Fruit fly (Drosophila melanogaster): Measurements from ENCODE around the gene CG17292.
A peak's percentile ranks its signal among the peaks of the same experiment; 100 is the strongest.

CG17292 gene

dm6 chr2L:8362273-8362954 is 7.8 kb upstream of the CG17292 start, which contains the start of gene CG7627 (continued):
- TF ChIP-seq pros (GFP tag; optimal IDR thresholded peaks at IDR 0.05) (no peak), Atf6 (GFP tag; IDR thresholded peaks at IDR 0.05) (peak; percentile 85), CG10654 (GFP tag; optimal IDR thresholded peaks at IDR 0.05) (peak; percentile 50), Gug (GFP tag; IDR thresholded peaks at IDR 0.05) (peak; percentile 86), CG11504 (tag; optimal IDR thresholded peaks at IDR 0.05) (peak; percentile 71), Drgx (GFP tag; IDR thresholded peaks at IDR 0.05) (peak; percentile 76), maf-S (GFP tag; optimal IDR thresholded peaks at IDR 0.05) (peak; percentile 43), H15 (GFP tag; IDR thresholded peaks at IDR 0.05) (no peak; the same call in 2 of the 3 replicates), bigmax (GFP tag; optimal IDR thresholded peaks at IDR 0.05) (no peak), Eip74EF (GFP tag; optimal IDR thresholded peaks at IDR 0.05) (peak in 1 of 2 experiments; percentile 41), zen (tag; optimal IDR thresholded peaks at IDR 0.05) (peak; percentile 11), gsb (GFP tag; IDR thresholded peaks at IDR 0.05) (peak; percentile 43; the same call in 1 of the 2 replicates), en (GFP tag; optimal IDR thresholded peaks at IDR 0.05) (no peak), gfzf (GFP tag; optimal IDR thresholded peaks at IDR 0.05) (no peak), croc (GFP tag; conservative IDR thresholded peaks at IDR 0.05) (peak; percentile 69), Sry-δ (GFP tag; optimal IDR thresholded peaks at IDR 0.05) (peak; percentile 48), Lpt (GFP tag; optimal IDR thresholded peaks at IDR 0.05) (no peak), odd (GFP tag; optimal IDR thresholded peaks at IDR 0.05) (peak; percentile 51), CG17385 (GFP tag; optimal IDR thresholded peaks at IDR 0.05) (peak; percentile 68), stwl (tag; optimal IDR thresholded peaks at IDR 0.05) (no peak), CG3163 (GFP tag; optimal IDR thresholded peaks at IDR 0.05) (peak; percentile 40), CG2116 (GFP tag; optimal IDR thresholded peaks at IDR 0.05) (peak; percentile 17), CG18599 (GFP tag; optimal IDR thresholded peaks at IDR 0.05) (peak; percentile 94), disco-r (GFP tag; optimal IDR thresholded peaks at IDR 0.05) (peak; percentile 74), CG43689 (GFP tag; IDR thresholded peaks at IDR 0.05) (no peak), fd102C (GFP tag; optimal IDR thresholded peaks at IDR 0.05) (no peak), HLH4C (GFP tag; IDR thresholded peaks at IDR 0.05; ENCODE audit: partially characterized antibody) (no peak), Optix (GFP tag; IDR thresholded peaks at IDR 0.05) (peak; percentile 64; the same call in 1 of the 3 replicates), CG10209 (GFP tag; optimal IDR thresholded peaks at IDR 0.05) (peak; percentile 79), CG3995 (GFP tag; optimal IDR thresholded peaks at IDR 0.05) (peak; percentile 7), dati (GFP tag; IDR thresholded peaks at IDR 0.05) (peak; percentile 61; the same call in 1 of the 2 replicates), CG17328 (GFP tag; IDR thresholded peaks at IDR 0.05) (peak; percentile 80), sna (GFP tag; IDR thresholded peaks at IDR 0.05; ENCODE audit: partially characterized antibody) (no peak), CG13123 (GFP tag; optimal IDR thresholded peaks at IDR 0.05) (no peak), lilli (GFP tag; optimal IDR thresholded peaks at IDR 0.05) (peak; percentile 89), vnd (GFP tag; IDR thresholded peaks at IDR 0.05; ENCODE audit: partially characterized antibody) (no peak), Awh (GFP tag; IDR thresholded peaks at IDR 0.05) (peak; percentile 67; the same call in 1 of the 2 replicates), crol (GFP tag; IDR thresholded peaks at IDR 0.05) (no peak), CG9215 (GFP tag; IDR thresholded peaks at IDR 0.05) (peak; percentile 69), zen2 (GFP tag; IDR thresholded peaks at IDR 0.05; ENCODE audit: partially characterized antibody) (no peak), Dek (tag; optimal IDR thresholded peaks at IDR 0.05) (peak; percentile 65), CG15479 (GFP tag; optimal IDR thresholded peaks at IDR 0.05) (no peak), CG12744 (GFP tag; optimal IDR thresholded peaks at IDR 0.05) (peak; percentile 6), bab2 (GFP tag; optimal IDR thresholded peaks at IDR 0.05) (peak; percentile 74), NfI (GFP tag; optimal IDR thresholded peaks at IDR 0.05) (peak; percentile 52), sob (GFP tag; IDR thresholded peaks at IDR 0.05) (peak; percentile 64), CG15514 (GFP tag; optimal IDR thresholded peaks at IDR 0.05) (peak; percentile 53), Hand (GFP tag; optimal IDR thresholded peaks at IDR 0.05) (peak; percentile 62), chm (GFP tag; IDR thresholded peaks at IDR 0.05) (peak; percentile 72; the same call in 1 of the 2 replicates)
